Fruit fly (Drosophila melanogaster): ENCODE data around the gene CG15747.

The CG15747 gene

DNA sequence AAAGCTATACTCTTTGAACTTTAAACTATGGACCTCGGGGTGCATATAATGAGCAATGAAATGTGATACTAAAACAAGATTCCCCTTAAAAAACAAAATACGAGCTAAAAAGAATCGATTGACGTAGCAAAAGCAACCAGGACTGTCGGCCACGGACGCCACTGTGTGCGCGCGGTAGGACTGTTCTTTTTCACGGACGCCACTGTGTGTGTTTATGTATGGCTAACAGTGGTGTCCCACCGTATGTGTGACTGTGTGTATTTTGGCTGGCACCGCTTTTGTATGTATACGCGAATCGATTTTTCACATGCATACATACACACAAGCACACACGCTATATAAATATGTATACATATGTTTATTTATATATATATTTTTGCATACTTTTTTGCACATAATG is 45.7 kb downstream of the CG15747 start (continued):
- peak; percentile 59 for TF ChIP-seq CG9609 (GFP tag; optimal IDR thresholded peaks at IDR 0.05)
- TF ChIP-seq CG10543 (GFP tag; optimal IDR thresholded peaks at IDR 0.05) = peak; percentile 44
- peak; percentile 83 for TF ChIP-seq NFAT (GFP tag; IDR thresholded peaks at IDR 0.05)
- no peak for TF ChIP-seq disco-r (GFP tag; optimal IDR thresholded peaks at IDR 0.05)
- TF ChIP-seq kah (GFP tag; optimal IDR thresholded peaks at IDR 0.05) = peak; percentile 17
- peak; percentile 72 for TF ChIP-seq Antp (GFP tag; optimal IDR thresholded peaks at IDR 0.05)
- TF ChIP-seq CG12744 (GFP tag; optimal IDR thresholded peaks at IDR 0.05) = no peak
- TF ChIP-seq CG6791 (GFP tag; IDR thresholded peaks at IDR 0.05; ENCODE audit: partially characterized antibody) = no peak
- no peak for TF ChIP-seq trem (tag; optimal IDR thresholded peaks at IDR 0.05)
- TF ChIP-seq ssp (GFP tag; IDR thresholded peaks at IDR 0.05) = no peak
- no peak for TF ChIP-seq org-1 (GFP tag; optimal IDR thresholded peaks at IDR 0.05)
- peak; percentile 44 for TF ChIP-seq dmrt99B (tag; optimal IDR thresholded peaks at IDR 0.05)
- TF ChIP-seq CG9215 (GFP tag; IDR thresholded peaks at IDR 0.05) = no peak
- peak; percentile 17 for TF ChIP-seq CG4617 (GFP tag; optimal IDR thresholded peaks at IDR 0.05; ENCODE audit: borderline replicate concordance)
- TF ChIP-seq CG11695 (GFP tag; IDR thresholded peaks at IDR 0.05) = peak; percentile 59
- TF ChIP-seq chm (GFP tag; IDR thresholded peaks at IDR 0.05) = peak; percentile 71; the same call in 1 of the 2 replicates
- no peak for TF ChIP-seq gsb (GFP tag; IDR thresholded peaks at IDR 0.05)
- TF ChIP-seq eve (GFP tag; optimal IDR thresholded peaks at IDR 0.05) = peak in 1 of 2 experiments; percentile 82
- no peak for TF ChIP-seq sna (GFP tag; IDR thresholded peaks at IDR 0.05; ENCODE audit: partially characterized antibody)
- TF ChIP-seq fd102C (GFP tag; optimal IDR thresholded peaks at IDR 0.05) = no peak
- no peak for TF ChIP-seq lov (optimal IDR thresholded peaks at IDR 0.05)
- TF ChIP-seq lov (GFP tag; IDR thresholded peaks at IDR 0.05) = no peak
- TF ChIP-seq Eip74EF (GFP tag; optimal IDR thresholded peaks at IDR 0.05) = no peak
- TF ChIP-seq Hand (GFP tag; optimal IDR thresholded peaks at IDR 0.05) = no peak
- TF ChIP-seq unc-4 (GFP tag; IDR thresholded peaks at IDR 0.05; ENCODE audit: partially characterized antibody) = no peak
- TF ChIP-seq CG15696 (tag; optimal IDR thresholded peaks at IDR 0.05) = peak; percentile 33
- TF ChIP-seq crol (GFP tag; IDR thresholded peaks at IDR 0.05) = no peak
- no peak for TF ChIP-seq run (tag; optimal IDR thresholded peaks at IDR 0.05)
- TF ChIP-seq fd64A (GFP tag; optimal IDR thresholded peaks at IDR 0.05) = no peak
- peak; percentile 65 for TF ChIP-seq Meics (GFP tag; optimal IDR thresholded peaks at IDR 0.05)
- peak; percentile 69 for TF ChIP-seq Xbp1 (GFP tag; optimal IDR thresholded peaks at IDR 0.05)
- TF ChIP-seq CG18476 (GFP tag; optimal IDR thresholded peaks at IDR 0.05) = no peak
- peak; percentile 49 for TF ChIP-seq CG4424 (GFP tag; optimal IDR thresholded peaks at IDR 0.05)
- TF ChIP-seq CG10209 (GFP tag; optimal IDR thresholded peaks at IDR 0.05) = peak; percentile 27
- TF ChIP-seq CG1233 (GFP tag; optimal IDR thresholded peaks at IDR 0.05) = peak; percentile 28
- TF ChIP-seq H2.0 (GFP tag; IDR thresholded peaks at IDR 0.05) = peak; percentile 40; the same call in 1 of the 2 replicates
- TF ChIP-seq CG7839 (tag; optimal IDR thresholded peaks at IDR 0.05) = peak; percentile 36
- TF ChIP-seq Kr (GFP tag; optimal IDR thresholded peaks at IDR 0.05) = no peak
- no peak for TF ChIP-seq grn (GFP tag; optimal IDR thresholded peaks at IDR 0.05)
- TF ChIP-seq gem (tag; optimal IDR thresholded peaks at IDR 0.05) = peak; percentile 47
- TF ChIP-seq CG9797 (GFP tag; optimal IDR thresholded peaks at IDR 0.05) = no peak
- TF ChIP-seq Med (GFP tag) = peak; percentile 95
- TF ChIP-seq CG9817 (tag; optimal IDR thresholded peaks at IDR 0.05) = peak; percentile 1
- 0 out of 2 replicates have a peak, but pooled peaks have one; percentile 45 for TF ChIP-seq dati (GFP tag; IDR thresholded peaks at IDR 0.05)
- TF ChIP-seq CG33557 (GFP tag; optimal IDR thresholded peaks at IDR 0.05) = peak; percentile 22
- TF ChIP-seq dan (GFP tag; IDR thresholded peaks at IDR 0.05) = no peak
- no peak for TF ChIP-seq CG15601 (tag; optimal IDR thresholded peaks at IDR 0.05)
- no peak for TF ChIP-seq klu (GFP tag; IDR thresholded peaks at IDR 0.05)
- peak; percentile 50 for TF ChIP-seq Hmr (GFP tag; optimal IDR thresholded peaks at IDR 0.05)
- TF ChIP-seq hb (GFP tag; IDR thresholded peaks at IDR 0.05; ENCODE audit: partially characterized antibody) = no peak
- TF ChIP-seq oc (tag; optimal IDR thresholded peaks at IDR 0.05) = no peak
